Fruit fly (Drosophila melanogaster): ENCODE measurements around the gene Uqcc1.
A peak's percentile ranks its signal among the peaks of the same experiment; 100 is the strongest.

Uqcc1 gene

dm6 chr3L:6977391-6977790, 19.5 kb upstream of the Uqcc1 start (continued):
- TF ChIP-seq eve (GFP tag; optimal IDR thresholded peaks at IDR 0.05) (no peak), HLH4C (GFP tag; IDR thresholded peaks at IDR 0.05; ENCODE audit: partially characterized antibody) (no peak), pho (GFP tag; optimal IDR thresholded peaks at IDR 0.05) (no peak), dysf (GFP tag; IDR thresholded peaks at IDR 0.05) (peak; percentile 64; the same call in 2 of the 3 replicates), CG14860 (GFP tag; IDR thresholded peaks at IDR 0.05; ENCODE audit: partially characterized antibody) (no peak), CG33213 (GFP tag; optimal IDR thresholded peaks at IDR 0.05) (no peak), ara (GFP tag; IDR thresholded peaks at IDR 0.05) (peak; percentile 35; the same call in 1 of the 2 replicates), kay (GFP tag; optimal IDR thresholded peaks at IDR 0.05) (no peak), B-H2 (GFP tag; optimal IDR thresholded peaks at IDR 0.05) (no peak), Tbp (GFP tag; optimal IDR thresholded peaks at IDR 0.05) (no peak), zf30C (GFP tag; optimal IDR thresholded peaks at IDR 0.05) (peak; percentile 36), unc-4 (GFP tag; IDR thresholded peaks at IDR 0.05; ENCODE audit: partially characterized antibody) (no peak), CG31388 (GFP tag; optimal IDR thresholded peaks at IDR 0.05) (no peak), Ravus (GFP tag; IDR thresholded peaks at IDR 0.05) (peak; percentile 19; the same call in 1 of the 2 replicates), CG9609 (GFP tag; optimal IDR thresholded peaks at IDR 0.05) (no peak), CG31441 (GFP tag; IDR thresholded peaks at IDR 0.05) (peak; percentile 71), CG4360 (GFP tag; IDR thresholded peaks at IDR 0.05) (no peak), Xrp1 (GFP tag; IDR thresholded peaks at IDR 0.05) (peak; percentile 63), ewg (GFP tag; optimal IDR thresholded peaks at IDR 0.05) (peak; percentile 45), CG10565 (GFP tag; optimal IDR thresholded peaks at IDR 0.05) (no peak), CG10979 (tag; optimal IDR thresholded peaks at IDR 0.05) (peak; percentile 73), al (GFP tag; IDR thresholded peaks at IDR 0.05) (no peak), YL-1 (GFP tag; optimal IDR thresholded peaks at IDR 0.05) (no peak), CG18764 (GFP tag; optimal IDR thresholded peaks at IDR 0.05) (peak; percentile 23), CG7372 (GFP tag; IDR thresholded peaks at IDR 0.05) (no peak), CG4854 (GFP tag; optimal IDR thresholded peaks at IDR 0.05) (no peak), dimm (GFP tag; IDR thresholded peaks at IDR 0.05) (peak; percentile 36; the same call in 1 of the 2 replicates), sim (GFP tag; IDR thresholded peaks at IDR 0.05) (0 out of 2 replicates have a peak, but pooled peaks have one; percentile 46), cwo (GFP tag; optimal IDR thresholded peaks at IDR 0.05) (peak; percentile 43), dpn (GFP tag; optimal IDR thresholded peaks at IDR 0.05) (peak in 1 of 2 experiments; percentile 18), CG42726 (GFP tag; IDR thresholded peaks at IDR 0.05; ENCODE audit: partially characterized antibody) (no peak), ro (GFP tag; IDR thresholded peaks at IDR 0.05) (no peak), Lim3 (GFP tag; IDR thresholded peaks at IDR 0.05) (peak; percentile 52; the same call in 1 of the 2 replicates), HLH3B (GFP tag; IDR thresholded peaks at IDR 0.05) (peak; percentile 68), CG7839 (tag; optimal IDR thresholded peaks at IDR 0.05) (peak; percentile 64), CG32772 (GFP tag; IDR thresholded peaks at IDR 0.05) (0 out of 2 replicates have a peak, but pooled peaks have one; percentile 24), rib (GFP tag; IDR thresholded peaks at IDR 0.05) (no peak), CG6689 (GFP tag; IDR thresholded peaks at IDR 0.05) (peak; percentile 71), HLHmδ (GFP tag; optimal IDR thresholded peaks at IDR 0.05) (no peak), yki (optimal IDR thresholded peaks at IDR 0.05) (no peak), abd-A (tag; optimal IDR thresholded peaks at IDR 0.05) (no peak), eyg (GFP tag; optimal IDR thresholded peaks at IDR 0.05) (no peak), sob (GFP tag; IDR thresholded peaks at IDR 0.05) (no peak; the same call in 1 of the 2 replicates), dati (GFP tag; IDR thresholded peaks at IDR 0.05) (no peak), tgo (GFP tag; IDR thresholded peaks at IDR 0.05) (peak; percentile 62), fd64A (GFP tag; optimal IDR thresholded peaks at IDR 0.05) (no peak), Mes4 (GFP tag; optimal IDR thresholded peaks at IDR 0.05) (no peak), CG8924 (tag; optimal IDR thresholded peaks at IDR 0.05) (peak; percentile 26), CG8281 (tag; optimal IDR thresholded peaks at IDR 0.05) (no peak), CG10321 (GFP tag; IDR thresholded peaks at IDR 0.05) (no peak), sqz (GFP tag; optimal IDR thresholded peaks at IDR 0.05) (no peak), da (GFP tag; optimal IDR thresholded peaks at IDR 0.05) (no peak)
